Fruit fly (Drosophila melanogaster): ENCODE measurements around the gene Ndc1.
A peak's percentile ranks its signal among the peaks of the same experiment; 100 is the strongest.

The Ndc1 gene

DNA sequence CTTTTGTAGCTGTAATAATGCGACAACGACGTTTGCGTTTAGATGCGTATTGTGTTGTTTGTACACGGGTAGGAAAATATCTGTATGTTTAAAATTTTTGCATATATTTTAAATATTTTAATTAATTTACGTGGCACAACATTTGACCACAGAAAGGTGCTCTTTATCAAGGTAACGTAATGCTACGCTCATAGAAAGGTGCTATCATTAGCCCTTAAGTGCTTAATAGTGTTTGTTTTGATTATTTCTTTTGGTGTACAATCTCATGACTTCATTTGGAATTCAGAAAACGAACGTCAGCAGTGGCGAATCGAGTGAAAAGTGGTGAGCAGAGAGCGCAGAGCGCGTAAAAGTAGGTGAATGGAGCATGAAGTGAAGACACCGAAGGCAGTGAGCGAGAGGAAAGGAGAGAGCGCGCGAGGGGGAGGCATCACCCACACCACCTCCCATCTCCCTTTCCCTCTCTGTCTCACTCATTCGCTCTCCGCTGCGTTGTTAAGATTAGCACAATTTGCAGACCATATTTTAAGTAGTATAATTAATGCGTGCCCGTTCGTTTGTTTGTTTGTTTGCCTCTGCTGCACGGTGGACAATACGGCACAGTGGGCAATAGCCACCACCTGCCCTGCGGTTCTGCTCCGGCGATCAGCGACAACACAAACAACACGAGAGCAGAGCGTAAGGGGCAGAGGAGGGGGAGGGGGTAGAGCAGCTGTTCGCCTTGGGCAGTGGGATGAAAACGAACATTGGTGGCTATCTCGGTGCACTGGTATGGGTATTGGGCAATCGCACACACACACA, 2.3 kb upstream of the Ndc1 start (continued):
- TF ChIP-seq CG17612 (GFP tag; IDR thresholded peaks at IDR 0.05) (0 out of 2 replicates have a peak, but pooled peaks have one; percentile 11), Meics (GFP tag; optimal IDR thresholded peaks at IDR 0.05) (peak; percentile 5), CoRest (tag; optimal IDR thresholded peaks at IDR 0.05) (peak; percentile 37), gsb (GFP tag; IDR thresholded peaks at IDR 0.05) (no peak), mam (GFP tag; optimal IDR thresholded peaks at IDR 0.05) (peak; percentile 1), hkb (optimal IDR thresholded peaks at IDR 0.05) (no peak), hkb (GFP tag; IDR thresholded peaks at IDR 0.05) (peak; percentile 64), CG17912 (GFP tag; optimal IDR thresholded peaks at IDR 0.05) (no peak), BEAF-32 (GFP tag; optimal IDR thresholded peaks at IDR 0.05) (no peak), pfk (GFP tag; optimal IDR thresholded peaks at IDR 0.05) (peak; percentile 8), aop (GFP tag; IDR thresholded peaks at IDR 0.05) (no peak), Awh (GFP tag; IDR thresholded peaks at IDR 0.05) (peak; percentile 54; the same call in 1 of the 2 replicates), bab2 (GFP tag; optimal IDR thresholded peaks at IDR 0.05) (no peak), gem (tag; optimal IDR thresholded peaks at IDR 0.05) (peak; percentile 75), CG16779 (GFP tag; IDR thresholded peaks at IDR 0.05) (no peak), CG12659 (GFP tag; optimal IDR thresholded peaks at IDR 0.05) (no peak), Hmr (GFP tag; optimal IDR thresholded peaks at IDR 0.05) (peak; percentile 42), sc (optimal IDR thresholded peaks at IDR 0.05) (no peak), sc (GFP tag; optimal IDR thresholded peaks at IDR 0.05) (no peak), Gsc (GFP tag; IDR thresholded peaks at IDR 0.05) (no peak), slou (GFP tag; optimal IDR thresholded peaks at IDR 0.05) (no peak), CHES-1-like (GFP tag; optimal IDR thresholded peaks at IDR 0.05) (no peak), CG3726 (GFP tag; IDR thresholded peaks at IDR 0.05) (no peak), CG31224 (GFP tag; IDR thresholded peaks at IDR 0.05) (peak; percentile 43; the same call in 1 of the 2 replicates), ab (GFP tag; optimal IDR thresholded peaks at IDR 0.05) (no peak), yki (optimal IDR thresholded peaks at IDR 0.05) (peak; percentile 70), CG5245 (GFP tag; optimal IDR thresholded peaks at IDR 0.05) (no peak), CG9215 (GFP tag; IDR thresholded peaks at IDR 0.05) (peak; percentile 17; the same call in 1 of the 2 replicates), Sox102F (GFP tag; optimal IDR thresholded peaks at IDR 0.05) (peak; percentile 66), CG7372 (GFP tag; IDR thresholded peaks at IDR 0.05) (peak; percentile 11; the same call in 1 of the 2 replicates), Usf (GFP tag; optimal IDR thresholded peaks at IDR 0.05) (no peak), jing (GFP tag; optimal IDR thresholded peaks at IDR 0.05) (peak; percentile 55), MBD-R2 (GFP tag; IDR thresholded peaks at IDR 0.05) (peak; percentile 13; the same call in 1 of the 2 replicates), gsb-n (tag; optimal IDR thresholded peaks at IDR 0.05) (no peak), CG8388 (GFP tag; optimal IDR thresholded peaks at IDR 0.05) (peak; percentile 24), CG1832 (GFP tag; optimal IDR thresholded peaks at IDR 0.05) (peak; percentile 41), az2 (GFP tag; optimal IDR thresholded peaks at IDR 0.05) (peak; percentile 48), CG8924 (tag; optimal IDR thresholded peaks at IDR 0.05) (no peak), E2f2 (GFP tag; IDR thresholded peaks at IDR 0.05) (peak; percentile 33), CG8281 (tag; optimal IDR thresholded peaks at IDR 0.05) (peak; percentile 12), Nf-YB (GFP tag; optimal IDR thresholded peaks at IDR 0.05) (no peak), CG3838 (GFP tag; optimal IDR thresholded peaks at IDR 0.05) (no peak), Chrac-16 (GFP tag; optimal IDR thresholded peaks at IDR 0.05) (no peak), Dip2 (GFP tag; IDR thresholded peaks at IDR 0.05) (no peak), CG3281 (GFP tag; optimal IDR thresholded peaks at IDR 0.05) (peak; percentile 48), Mrtf (GFP tag; IDR thresholded peaks at IDR 0.05) (no peak), zfh1 (GFP tag; IDR thresholded peaks at IDR 0.05) (peak; percentile 57; the same call in 1 of the 3 replicates), B-H2 (GFP tag; optimal IDR thresholded peaks at IDR 0.05) (no peak), Dad (GFP tag; optimal IDR thresholded peaks at IDR 0.05) (peak; percentile 30), bbx (GFP tag; IDR thresholded peaks at IDR 0.05; ENCODE audit: partially characterized antibody) (peak; percentile 50)
